Fruit fly (Drosophila melanogaster) whole organism, embryonic: ENCODE results near the gene alpha-Man-Ic.
A peak's percentile ranks its signal among the peaks of the same experiment; 100 is the strongest.

Experiments
- Atf3 ChIP-seq: fragments of 200-800 bp; sonication (Bioruptor generic); optimal IDR thresholded peaks from 3 replicates; lab custom pipeline; 2016; ENCODE audit warnings: missing biosample characterization, missing genetic modification characterization
- B-H2 ChIP-seq: fragments of 200-800 bp; sonication (Bioruptor generic); optimal IDR thresholded peaks from 2 replicates; lab custom pipeline; 2018; ENCODE audit warnings: missing biosample characterization, mild to moderate bottlenecking, missing genetic modification characterization
- Blimp-1 ChIP-seq: fragments of 200-800 bp; sonication (Bioruptor generic); optimal IDR thresholded peaks from 3 replicates; lab custom pipeline; 2018; ENCODE audit warnings: missing biosample characterization, missing genetic modification characterization, mild to moderate bottlenecking, moderate library complexity, missing genetic modification reagents
- CG10209 ChIP-seq: fragments of 200-800 bp; sonication (Bioruptor generic); optimal IDR thresholded peaks from 3 replicates; lab custom pipeline; 2017; ENCODE audit warnings: missing biosample characterization, mild to moderate bottlenecking, missing genetic modification characterization, missing genetic modification reagents
- CG11398 ChIP-seq: fragments of 200-800 bp; sonication (Bioruptor generic); optimal IDR thresholded peaks from 2 replicates; lab custom pipeline; 2016; ENCODE audit warnings: missing biosample characterization, missing genetic modification characterization
- CG11723 ChIP-seq: fragments of 200-800 bp; sonication (Bioruptor generic); optimal IDR thresholded peaks from 2 replicates; lab custom pipeline; 2017; ENCODE audit warnings: missing biosample characterization, mild to moderate bottlenecking, missing genetic modification characterization
- CG12659 ChIP-seq: fragments of 200-800 bp; sonication (Bioruptor generic); optimal IDR thresholded peaks from 3 replicates; lab custom pipeline; 2017; ENCODE audit warnings: mild to moderate bottlenecking, missing biosample characterization, missing genetic modification reagents, missing genetic modification characterization
- CG12744 ChIP-seq: fragments of 200-800 bp; sonication (Bioruptor generic); optimal IDR thresholded peaks from 2 replicates; lab custom pipeline; 2016; ENCODE audit warnings: missing biosample characterization, missing genetic modification characterization
- CG12769 ChIP-seq: fragments of 200-800 bp; sonication (Bioruptor generic); optimal IDR thresholded peaks from 2 replicates; lab custom pipeline; 2019; ENCODE audit warnings: missing biosample characterization, mild to moderate bottlenecking, missing genetic modification characterization, moderate library complexity
- CG13894 ChIP-seq: fragments of 200-800 bp; sonication (Bioruptor generic); optimal IDR thresholded peaks from 3 replicates; lab custom pipeline; 2018; ENCODE audit warnings: missing biosample characterization, mild to moderate bottlenecking, missing genetic modification characterization, moderate library complexity
- CG15269 ChIP-seq: fragments of 200-800 bp; sonication (Bioruptor generic); optimal IDR thresholded peaks from 2 replicates; lab custom pipeline; 2018; ENCODE audit warnings: missing biosample characterization, mild to moderate bottlenecking, missing genetic modification characterization, moderate library complexity
- CG15514 ChIP-seq: fragments of 200-800 bp; sonication (Bioruptor generic); optimal IDR thresholded peaks from 3 replicates; lab custom pipeline; 2017; ENCODE audit warnings: missing biosample characterization, missing genetic modification characterization, mild to moderate bottlenecking, moderate library complexity, missing genetic modification reagents
- CG17359 ChIP-seq: fragments of 200-800 bp; sonication (Bioruptor generic); optimal IDR thresholded peaks from 3 replicates; lab custom pipeline; 2018; ENCODE audit warnings: missing biosample characterization, mild to moderate bottlenecking, missing genetic modification characterization, moderate library complexity
- CG17385 ChIP-seq: fragments of 200-800 bp; sonication (Bioruptor generic); optimal IDR thresholded peaks from 3 replicates; lab custom pipeline; 2018; ENCODE audit warnings: missing biosample characterization, mild to moderate bottlenecking, missing genetic modification characterization
- CG17568 ChIP-seq: fragments of 200-800 bp; sonication (Bioruptor generic); optimal IDR thresholded peaks from 2 replicates; lab custom pipeline; 2018; ENCODE audit warnings: missing biosample characterization, mild to moderate bottlenecking, missing genetic modification characterization, moderate library complexity
- CG17912 ChIP-seq: fragments of 200-800 bp; sonication (Bioruptor generic); optimal IDR thresholded peaks from 2 replicates; lab custom pipeline; 2018; ENCODE audit warnings: missing biosample characterization, mild to moderate bottlenecking, missing genetic modification characterization
- CG18011 ChIP-seq: fragments of 200-800 bp; sonication (Bioruptor generic); optimal IDR thresholded peaks from 2 replicates; lab custom pipeline; 2017; ENCODE audit warnings: missing biosample characterization, missing genetic modification characterization, mild to moderate bottlenecking, moderate library complexity, missing genotype
- CG2120 ChIP-seq: fragments of 200-800 bp; sonication (Bioruptor generic); optimal IDR thresholded peaks from 3 replicates; lab custom pipeline; 2016; ENCODE audit warnings: missing biosample characterization, missing genetic modification characterization
- CG2202 ChIP-seq: fragments of 200-800 bp; sonication (Bioruptor generic); optimal IDR thresholded peaks from 2 replicates; lab custom pipeline; 2018; ENCODE audit warnings: missing biosample characterization, mild to moderate bottlenecking, missing genetic modification characterization
- CG2875 ChIP-seq: fragments of 200-800 bp; sonication (Bioruptor generic); optimal IDR thresholded peaks from 2 replicates; lab custom pipeline; 2017; ENCODE audit warnings: missing biosample characterization, mild to moderate bottlenecking, missing genetic modification characterization, missing genetic modification reagents
- CG31365 ChIP-seq: fragments of 200-800 bp; sonication (Bioruptor generic); optimal IDR thresholded peaks from 2 replicates; lab custom pipeline; 2018; ENCODE audit warnings: missing biosample characterization, mild to moderate bottlenecking, missing genetic modification characterization
- CG3163 ChIP-seq: fragments of 200-800 bp; sonication (Bioruptor generic); optimal IDR thresholded peaks from 3 replicates; lab custom pipeline; 2016; ENCODE audit warnings: missing biosample characterization, missing genetic modification characterization
- CG32532 ChIP-seq: fragments of 200-800 bp; sonication (Bioruptor generic); IDR thresholded peaks from 2 replicates; pipeline ENCODE4 v1.3.6; 2022; ENCODE audit warnings: missing biosample characterization, missing genetic modification characterization
- CG33213 ChIP-seq: fragments of 200-800 bp; sonication (Bioruptor generic); optimal IDR thresholded peaks from 3 replicates; lab custom pipeline; 2016; ENCODE audit warnings: missing biosample characterization, missing genetic modification characterization
- CG4820 ChIP-seq: fragments of 200-800 bp; sonication (Bioruptor generic); optimal IDR thresholded peaks from 3 replicates; lab custom pipeline; 2016; ENCODE audit warnings: missing biosample characterization, missing genetic modification characterization
- MTF-1 ChIP-seq: fragments of 200-800 bp; sonication (Bioruptor generic); optimal IDR thresholded peaks from 2 replicates; lab custom pipeline; 2018; ENCODE audit warnings: missing biosample characterization, mild to moderate bottlenecking, missing genetic modification characterization, borderline replicate concordance
- Med ChIP-seq: fragments of 200-800 bp; sonication (Bioruptor generic); peaks from one replicate; lab custom pipeline; 2016; ENCODE audit warnings: missing biosample characterization, missing genetic modification characterization, mild to moderate bottlenecking, inconsistent platforms, moderate library complexity
- NK7.1 ChIP-seq: fragments of 200-800 bp; sonication (Bioruptor generic); optimal IDR thresholded peaks from 3 replicates; lab custom pipeline; 2016; ENCODE audit warnings: missing biosample characterization, missing genetic modification characterization
- Rfx ChIP-seq: fragments of 200-800 bp; sonication (Bioruptor generic); IDR thresholded peaks from 2 replicates; pipeline ENCODE4 v1.3.6; 2022; ENCODE audit warnings: missing biosample characterization, missing genetic modification characterization
- Trl ChIP-seq, 3 experiments: fragments of >200 bp in 2 of 3; fragments of 200-800 bp in 1 of 3; sonication (Bioruptor generic) in 1 of 3; optimal IDR thresholded peaks; 2 replicates in 1 of 3; 3 replicates in 2 of 3; lab custom pipeline; 2016 to 2017; ENCODE audit warnings: missing biosample characterization in 1 of 3, missing genetic modification characterization in 1 of 3
- ap ChIP-seq: fragments of 200-800 bp; sonication (Bioruptor generic); IDR thresholded peaks from 2 replicates; pipeline ENCODE4 v1.3.6; 2022; ENCODE audit warnings: missing biosample characterization, missing genetic modification characterization
- corto ChIP-seq: fragments of 200-800 bp; sonication (Bioruptor generic); optimal IDR thresholded peaks from 2 replicates; lab custom pipeline; 2016; ENCODE audit warnings: missing biosample characterization, mild to moderate bottlenecking, missing genetic modification characterization, moderate library complexity
- en ChIP-seq: fragments of 200-800 bp; sonication (Bioruptor generic); optimal IDR thresholded peaks from 2 replicates; lab custom pipeline; 2016; ENCODE audit warnings: missing biosample characterization, missing genetic modification characterization
- fd3F ChIP-seq: fragments of 200-800 bp; sonication (Bioruptor generic); optimal IDR thresholded peaks from 2 replicates; lab custom pipeline; 2018; ENCODE audit warnings: missing biosample characterization, mild to moderate bottlenecking, missing genetic modification characterization, moderate library complexity
- her ChIP-seq: fragments of 200-800 bp; sonication (Bioruptor generic); optimal IDR thresholded peaks from 2 replicates; lab custom pipeline; 2016; ENCODE audit warnings: missing biosample characterization, missing genetic modification characterization
- mirr ChIP-seq: fragments of 200-800 bp; sonication (Bioruptor generic); optimal IDR thresholded peaks from 3 replicates; lab custom pipeline; 2018; ENCODE audit warnings: missing biosample characterization, mild to moderate bottlenecking, missing genetic modification characterization
- nau ChIP-seq: fragments of 200-800 bp; sonication (Bioruptor generic); optimal IDR thresholded peaks from 3 replicates; lab custom pipeline; 2017; ENCODE audit warnings: missing biosample characterization, mild to moderate bottlenecking, missing genetic modification characterization, missing genetic modification reagents
- org-1 ChIP-seq: fragments of 200-800 bp; sonication (Bioruptor generic); optimal IDR thresholded peaks from 2 replicates; lab custom pipeline; 2017; ENCODE audit warnings: missing biosample characterization, missing genetic modification characterization
- pita ChIP-seq: fragments of 200-800 bp; sonication (Bioruptor generic); optimal IDR thresholded peaks from 2 replicates; lab custom pipeline; 2017; ENCODE audit warnings: missing biosample characterization, mild to moderate bottlenecking, missing genetic modification characterization
- schlank ChIP-seq: fragments of 200-800 bp; sonication (Bioruptor generic); optimal IDR thresholded peaks from 2 replicates; lab custom pipeline; 2018; ENCODE audit warnings: missing biosample characterization, mild to moderate bottlenecking, missing genetic modification characterization
- sd ChIP-seq: fragments of 200-800 bp; sonication (Bioruptor generic); optimal IDR thresholded peaks from 3 replicates; lab custom pipeline; 2018; ENCODE audit warnings: missing biosample characterization, mild to moderate bottlenecking, missing genetic modification characterization, moderate library complexity
- sens ChIP-seq: fragments of 200-800 bp; sonication (Bioruptor generic); peaks from one replicate; lab custom pipeline; 2016; ENCODE audit warnings: missing biosample characterization, missing genetic modification characterization
- sens-2 ChIP-seq: fragments of 200-800 bp; sonication (Bioruptor generic); IDR thresholded peaks from 2 replicates; pipeline ENCODE4 v1.3.6; 2022; ENCODE audit warnings: missing biosample characterization, missing genetic modification characterization
- shn ChIP-seq: fragments of 200-800 bp; sonication (Bioruptor generic); optimal IDR thresholded peaks from 3 replicates; lab custom pipeline; 2016; ENCODE audit warnings: missing biosample characterization, missing genetic modification characterization
- so ChIP-seq: fragments of 200-800 bp; sonication (Bioruptor generic); IDR thresholded peaks from 3 replicates; pipeline ENCODE4 v1.3.6; 2022; ENCODE audit warnings: missing biosample characterization, missing genetic modification characterization
- tin ChIP-seq: fragments of 200-800 bp; sonication (Bioruptor generic); optimal IDR thresholded peaks from 3 replicates; lab custom pipeline; 2016; ENCODE audit warnings: missing biosample characterization, missing genetic modification characterization
- toy ChIP-seq: fragments of 200-800 bp; sonication (Bioruptor generic); IDR thresholded peaks from 2 replicates; pipeline ENCODE4 v1.3.6; 2022; ENCODE audit warnings: missing biosample characterization, missing genetic modification characterization
- unpg ChIP-seq: fragments of 200-800 bp; sonication (Bioruptor generic); optimal IDR thresholded peaks from 3 replicates; lab custom pipeline; 2018; ENCODE audit warnings: missing biosample characterization, mild to moderate bottlenecking, missing genetic modification characterization, moderate library complexity
- wek ChIP-seq: fragments of 200-800 bp; sonication (Bioruptor generic); optimal IDR thresholded peaks from 3 replicates; lab custom pipeline; 2018; ENCODE audit warnings: missing biosample characterization, mild to moderate bottlenecking, missing genetic modification characterization, moderate library complexity
- zen ChIP-seq: fragments of 200-800 bp; sonication (Bioruptor generic); optimal IDR thresholded peaks from 3 replicates; lab custom pipeline; 2018; ENCODE audit warnings: missing biosample characterization, mild to moderate bottlenecking, missing genetic modification characterization, moderate library complexity

The alpha-Man-Ic gene

DNA sequence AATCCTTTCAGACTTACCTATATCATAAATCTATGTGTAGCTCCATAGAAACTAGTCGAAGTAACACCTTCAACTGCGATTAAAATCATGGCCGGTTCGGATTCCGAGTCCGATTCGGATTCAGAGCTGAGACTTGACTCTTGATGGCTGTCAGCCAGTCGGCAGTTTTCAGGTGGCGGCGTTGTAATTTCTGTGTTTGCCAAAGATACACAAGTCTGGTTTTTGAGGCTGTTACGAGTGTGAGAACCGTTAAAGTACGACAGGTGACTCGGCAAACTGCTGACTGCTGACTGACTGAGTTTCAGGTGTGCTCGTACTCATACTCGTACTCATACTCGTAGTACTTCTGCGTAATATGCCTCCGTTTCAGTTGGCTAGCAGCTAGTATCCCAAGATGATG lies 39.0 kb downstream of the alpha-Man-Ic start:
- no peak for TF ChIP-seq CG4820 (GFP tag; lab: Kevin White, UChicago)
- TF ChIP-seq CG17912 (GFP tag; lab: Kevin White, UChicago), result no peak
- TF ChIP-seq CG11723 (GFP tag; lab: Kevin White, UChicago), result peak; percentile 22
- peak; percentile 55 for TF ChIP-seq CG10209 (GFP tag; lab: Kevin White, UChicago)
- TF ChIP-seq org-1, result peak; percentile 44
- TF ChIP-seq pita (GFP tag; lab: Kevin White, UChicago), result no peak
- peak; percentile 34; the same call in 1 of the 2 replicates for TF ChIP-seq Rfx
- no peak for TF ChIP-seq en (GFP tag; lab: Kevin White, UChicago)
- no peak for TF ChIP-seq CG33213 (GFP tag; lab: Kevin White, UChicago)
- TF ChIP-seq B-H2 (GFP tag; lab: Kevin White, UChicago), result peak; percentile 39
- peak; percentile 19 for TF ChIP-seq CG31365 (tag; lab: Kevin White, UChicago)
- TF ChIP-seq tin (GFP tag; lab: Kevin White, UChicago), result no peak
- peak; percentile 29 for TF ChIP-seq unpg (GFP tag; lab: Kevin White, UChicago)
- TF ChIP-seq CG12769 (tag; lab: Kevin White, UChicago), result peak; percentile 58
- TF ChIP-seq mirr (GFP tag; lab: Kevin White, UChicago), result peak; percentile 34
- no peak for TF ChIP-seq MTF-1 (GFP tag; lab: Kevin White, UChicago)
- TF ChIP-seq shn (GFP tag; lab: Kevin White, UChicago), result peak; percentile 2
- TF ChIP-seq nau (GFP tag; lab: Kevin White, UChicago), result peak; percentile 26
- TF ChIP-seq fd3F (GFP tag; lab: Kevin White, UChicago), result peak; percentile 15
- TF ChIP-seq sens (GFP tag; lab: Kevin White, UChicago), result peak; percentile 61
- TF ChIP-seq corto (GFP tag; lab: Kevin White, UChicago), result no peak
- peak; percentile 11 for TF ChIP-seq Blimp-1 (GFP tag; lab: Kevin White, UChicago)
- peak; percentile 32 for TF ChIP-seq her (GFP tag; lab: Kevin White, UChicago)
- TF ChIP-seq CG11398 (GFP tag; lab: Kevin White, UChicago), result no peak
- no peak for TF ChIP-seq CG18011 (GFP tag; lab: Kevin White, UChicago)
- TF ChIP-seq CG32532 (GFP tag; lab: Robert Waterston, UW), result peak; percentile 32; the same call in 1 of the 2 replicates
- peak; percentile 92 for TF ChIP-seq Med
- peak; percentile 42 for TF ChIP-seq CG15514 (GFP tag; lab: Kevin White, UChicago)
- no peak for TF ChIP-seq ap
- TF ChIP-seq CG2120 (GFP tag; lab: Kevin White, UChicago), result peak; percentile 48
- TF ChIP-seq zen, result no peak
- peak; percentile 12 for TF ChIP-seq CG17359 (tag; lab: Kevin White, UChicago)
- peak; percentile 17 for TF ChIP-seq CG17568
- TF ChIP-seq CG2875 (GFP tag; lab: Kevin White, UChicago), result peak; percentile 17
- peak; percentile 31 for TF ChIP-seq CG13894
- peak; percentile 26 for TF ChIP-seq CG12659 (GFP tag; lab: Kevin White, UChicago)
- TF ChIP-seq NK7.1 (GFP tag; lab: Kevin White, UChicago), result peak; percentile 11
- peak; percentile 51 for TF ChIP-seq schlank
- peak; percentile 1 for TF ChIP-seq CG2202 (tag; lab: Kevin White, UChicago)
- 0 out of 3 replicates have a peak, but pooled peaks have one; percentile 12 for TF ChIP-seq so (GFP tag; lab: Robert Waterston, UW)
- TF ChIP-seq CG12744 (GFP tag; lab: Kevin White, UChicago), result no peak
- peak; percentile 16 for TF ChIP-seq CG17385
- no peak for TF ChIP-seq sens-2 (GFP tag; lab: Robert Waterston, UW)
- peak; percentile 39 for TF ChIP-seq wek (GFP tag; lab: Kevin White, UChicago)
- TF ChIP-seq toy (GFP tag; lab: Robert Waterston, UW), result 0 out of 2 replicates have a peak, but pooled peaks have one; percentile 44
- peak; percentile 9 for TF ChIP-seq sd (tag; lab: Kevin White, UChicago)
- TF ChIP-seq Atf3 (GFP tag; lab: Kevin White, UChicago), result no peak
- TF ChIP-seq CG3163 (GFP tag; lab: Kevin White, UChicago), result no peak
- peak; percentile 34 for TF ChIP-seq CG15269 (tag; lab: Kevin White, UChicago)
- TF ChIP-seq Trl (optimal IDR thresholded peaks at IDR 0.05; lab: Kevin White, UChicago), result no peak
- peak; percentile 27 for TF ChIP-seq Trl (GFP tag; optimal IDR thresholded peaks at IDR 0.05; lab: Kevin White, UChicago)
